Worm (Caenorhabditis elegans): Measurements from ENCODE around the gene cdr-1.

The cdr-1 gene

DNA sequence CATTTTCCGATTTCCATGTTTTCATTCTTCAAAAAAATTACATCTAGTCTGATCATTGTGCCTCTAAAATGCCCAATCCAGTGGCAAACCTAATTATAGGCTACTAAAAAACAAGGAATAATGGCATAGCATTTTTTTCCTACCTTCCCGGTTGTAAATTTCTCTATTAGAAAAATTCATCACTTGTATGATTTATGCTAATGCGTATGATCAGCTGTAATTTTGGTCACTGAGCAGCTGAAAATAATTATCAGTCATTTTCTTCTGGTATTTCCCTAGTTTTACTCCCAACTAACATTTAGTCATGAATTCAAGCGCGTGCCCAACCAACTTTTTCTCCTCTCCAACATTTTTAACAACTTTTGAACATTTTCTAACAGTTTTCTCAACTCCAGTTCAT, 34.4 kb downstream of the cdr-1 start, which contains the start of gene srh-186:
srh-186 (plus strand) TSS at position 301 of the 400 bp plus-strand sequence.
- TF ChIP-seq aha-1 (tag): peak; percentile 29
- TF ChIP-seq attf-4 (tag; optimal IDR thresholded peaks at IDR 0.05): no peak

- TF ChIP-seq unc-130 (GFP tag; optimal IDR thresholded peaks at IDR 0.05) (no peak), lim-7 (GFP tag; IDR thresholded peaks at IDR 0.05) (no peak), nhr-102 (tag; optimal IDR thresholded peaks at IDR 0.05) (no peak), attf-4 (tag; optimal IDR thresholded peaks at IDR 0.05) (no peak), fkh-10 (GFP tag; optimal IDR thresholded peaks at IDR 0.05) (no peak), gei-8 (GFP tag; optimal IDR thresholded peaks at IDR 0.05) (no peak), nhr-237 (tag; optimal IDR thresholded peaks at IDR 0.05) (no peak), ceh-20 (GFP tag; IDR thresholded peaks at IDR 0.05) (no peak)
Observed at ce11 chrV:15957098-15957497, 36.0 kb downstream of the cdr-1 start, which contains the start of gene F36G9.3. Gene F36G9.3 (plus strand): TSS chrV:15957398.

ce11 chrV:15959456-15959855, 38.3 kb downstream of the cdr-1 start:
- TF ChIP-seq nhr-48 (tag; optimal IDR thresholded peaks at IDR 0.05) (peak; percentile 26), ceh-62 (tag; optimal IDR thresholded peaks at IDR 0.05) (no peak)

- peak; percentile 21 for TF ChIP-seq aha-1 (tag)
- no peak for TF ChIP-seq nhr-28 (tag; optimal IDR thresholded peaks at IDR 0.05)
Observed at ce11 chrV:15965114-15965513, 44.0 kb downstream of the cdr-1 start, which contains the start of gene sri-2. Gene sri-2 (minus strand): TSS chrV:15965214.

DNA sequence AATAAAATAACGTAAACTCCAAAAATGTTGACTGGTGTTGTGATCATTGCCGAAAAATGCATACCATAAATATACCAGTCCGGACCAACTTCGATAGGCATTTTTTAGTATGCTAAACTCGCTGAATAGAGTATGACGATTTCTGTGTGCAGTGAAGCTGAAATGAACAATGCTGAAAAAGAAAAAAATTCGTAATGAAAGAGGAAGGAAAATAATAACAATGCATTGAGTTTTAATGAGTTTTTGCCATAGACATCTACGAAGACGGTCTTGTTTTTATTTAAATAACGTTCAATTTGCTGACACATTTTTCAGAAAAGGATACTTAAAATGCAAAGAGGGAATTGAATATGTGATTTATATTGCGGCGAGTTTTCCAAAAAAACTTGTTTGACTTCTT, 46.4 kb downstream of the cdr-1 start, which contains the start of gene sri-1:
sri-1 (minus strand) TSS at position 101 of the 400 bp plus-strand sequence.
- no peak for TF ChIP-seq aly-2 (tag; optimal IDR thresholded peaks at IDR 0.05)
- TF ChIP-seq dpl-1 (GFP tag; optimal IDR thresholded peaks at IDR 0.05): no peak
- TF ChIP-seq daf-12 (tag; optimal IDR thresholded peaks at IDR 0.05): no peak
- TF ChIP-seq unc-39 (tag; optimal IDR thresholded peaks at IDR 0.05): no peak
- TF ChIP-seq ZK337.2 (GFP tag; IDR thresholded peaks at IDR 0.05): no peak

ce11 chrV:15969653-15970052, 48.5 kb downstream of the cdr-1 start, which contains the start of gene F36G9.7:
Gene F36G9.7 (minus strand): TSS chrV:15969753.
- TF ChIP-seq daf-8 (GFP tag; IDR thresholded peaks at IDR 0.05): no peak

ce11 chrV:15970820-15971219, 49.7 kb downstream of the cdr-1 start:
- TF ChIP-seq unc-62 (GFP tag; optimal IDR thresholded peaks at IDR 0.05 in 1 of 2): peak in 1 of 2 experiments; percentile 97
- TF ChIP-seq unc-62 (tag; optimal IDR thresholded peaks at IDR 0.05): no peak
- no peak for TF ChIP-seq T20F7.1 (GFP tag; optimal IDR thresholded peaks at IDR 0.05)
